Worm (Caenorhabditis elegans): ENCODE results near the gene F27E5.9.

F27E5.9 gene

DNA sequence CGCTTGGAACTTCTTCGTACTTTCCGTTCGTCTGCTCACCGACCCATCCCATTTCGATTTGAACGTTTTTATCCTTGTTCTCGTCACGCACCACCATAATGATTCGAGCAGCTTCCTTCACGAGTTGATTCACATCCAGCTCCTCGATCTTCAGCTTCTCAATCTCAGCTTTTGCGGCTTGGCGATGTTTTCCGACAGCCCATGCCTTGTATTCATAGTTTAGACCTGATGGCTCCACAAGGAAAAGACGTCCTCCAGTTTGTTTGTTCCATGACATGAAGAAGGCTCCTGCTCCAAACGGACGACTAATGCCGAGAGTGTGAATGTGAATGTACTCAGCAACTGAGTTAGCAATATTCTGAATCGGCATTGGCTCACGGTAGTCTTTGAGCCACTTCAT lies 35.7 kb upstream of the F27E5.9 start:
- TF ChIP-seq sptf-1 (tag; optimal IDR thresholded peaks at IDR 0.05): no peak
- no peak for TF ChIP-seq ceh-43 (GFP tag; optimal IDR thresholded peaks at IDR 0.05)

- peak; percentile 37 for TF ChIP-seq lsy-2 (tag; optimal IDR thresholded peaks at IDR 0.05)
- TF ChIP-seq sptf-1 (tag; optimal IDR thresholded peaks at IDR 0.05): no peak
- TF ChIP-seq hlh-1 (tag; optimal IDR thresholded peaks at IDR 0.05): peak; percentile 13
- no peak for TF ChIP-seq mls-2 (tag; optimal IDR thresholded peaks at IDR 0.05)
- no peak for TF ChIP-seq elt-3 (tag; optimal IDR thresholded peaks at IDR 0.05)
- TF ChIP-seq lin-32 (GFP tag; optimal IDR thresholded peaks at IDR 0.05): no peak
- no peak for TF ChIP-seq M03D4.4 (tag; optimal IDR thresholded peaks at IDR 0.05)
- TF ChIP-seq flh-1 (GFP tag; optimal IDR thresholded peaks at IDR 0.05): no peak
- TF ChIP-seq pha-4 (tag; optimal IDR thresholded peaks at IDR 0.05): peak; percentile 30
- TF ChIP-seq mep-1 (tag; optimal IDR thresholded peaks at IDR 0.05): peak; percentile 43
- no peak for TF ChIP-seq cnd-1 (tag; optimal IDR thresholded peaks at IDR 0.05)
These were observed 34.9 kb upstream of the F27E5.9 start, which contains the start of the genes pas-7 and puf-12 for ce11 chrII:10099804-10100360. Gene pas-7, minus strand, starts transcription at chrII:10099854. Gene puf-12, plus strand, starts transcription at chrII:10100310.

- TF ChIP-seq flh-1 (GFP tag; optimal IDR thresholded peaks at IDR 0.05): no peak
- TF ChIP-seq drap-1 (GFP tag; optimal IDR thresholded peaks at IDR 0.05): no peak
- TF ChIP-seq ceh-43 (GFP tag; optimal IDR thresholded peaks at IDR 0.05): no peak
- no peak for TF ChIP-seq ces-1 (GFP tag; optimal IDR thresholded peaks at IDR 0.05)
- no peak for TF ChIP-seq elt-3 (tag; optimal IDR thresholded peaks at IDR 0.05)
- TF ChIP-seq zip-8 (tag; optimal IDR thresholded peaks at IDR 0.05): peak; percentile 97
These were observed 31.5 kb upstream of the F27E5.9 start for ce11 chrII:10103212-10103611.

- TF ChIP-seq M03D4.4 (tag; optimal IDR thresholded peaks at IDR 0.05) (no peak), mls-2 (tag; optimal IDR thresholded peaks at IDR 0.05) (no peak), nhr-237 (tag; optimal IDR thresholded peaks at IDR 0.05) (no peak), lin-32 (GFP tag; optimal IDR thresholded peaks at IDR 0.05) (no peak), unc-62 (GFP tag; optimal IDR thresholded peaks at IDR 0.05) (no peak), snpc-4 (tag; optimal IDR thresholded peaks at IDR 0.05) (no peak), ceh-43 (GFP tag; optimal IDR thresholded peaks at IDR 0.05) (no peak), ceh-39 (tag; optimal IDR thresholded peaks at IDR 0.05) (no peak), tbx-8 (GFP tag; optimal IDR thresholded peaks at IDR 0.05) (no peak), zip-8 (tag; optimal IDR thresholded peaks at IDR 0.05) (no peak), blmp-1 (tag; optimal IDR thresholded peaks at IDR 0.05) (no peak), flh-1 (GFP tag; optimal IDR thresholded peaks at IDR 0.05) (no peak), ceh-83 (GFP tag; optimal IDR thresholded peaks at IDR 0.05) (no peak), nhr-2 (tag; optimal IDR thresholded peaks at IDR 0.05) (no peak), ham-2 (GFP tag; optimal IDR thresholded peaks at IDR 0.05) (no peak), ztf-11 (tag; optimal IDR thresholded peaks at IDR 0.05) (no peak), ces-1 (GFP tag; optimal IDR thresholded peaks at IDR 0.05) (no peak)
These were observed 29.1 kb upstream of the F27E5.9 start, which contains the start of gene ZK945.4 for ce11 chrII:10105604-10106003. Gene ZK945.4, minus strand, starts transcription at chrII:10105704.

DNA sequence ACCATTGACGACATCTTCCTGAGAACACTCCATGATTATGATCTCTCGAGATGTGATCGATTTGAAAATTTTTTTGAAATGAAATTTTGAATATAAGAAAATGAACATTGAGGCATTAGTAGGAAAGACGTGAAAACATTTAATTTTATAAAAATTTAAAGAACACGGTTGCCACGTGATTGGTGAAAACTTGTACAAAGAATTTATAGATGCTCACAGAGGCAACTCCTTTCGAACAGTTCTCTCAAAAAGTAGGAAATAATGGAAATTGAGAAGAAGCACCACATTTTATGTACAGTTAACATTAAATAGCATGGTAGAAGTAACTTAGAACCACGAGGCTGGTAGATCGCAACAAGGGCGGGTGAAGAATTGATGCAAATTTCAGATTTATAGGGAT lies 27.9 kb upstream of the F27E5.9 start, which contains the start of gene ZK945.6:
Gene ZK945.6 (minus strand): TSS at position 101 of the 400 bp plus-strand sequence.
- TF ChIP-seq pha-4 (tag; optimal IDR thresholded peaks at IDR 0.05) (no peak), bed-3 (GFP tag; optimal IDR thresholded peaks at IDR 0.05) (no peak), ceh-43 (GFP tag; optimal IDR thresholded peaks at IDR 0.05) (no peak), nhr-2 (tag; optimal IDR thresholded peaks at IDR 0.05) (no peak), ceh-83 (GFP tag; optimal IDR thresholded peaks at IDR 0.05) (no peak), lsy-2 (tag; optimal IDR thresholded peaks at IDR 0.05) (no peak), drap-1 (GFP tag; optimal IDR thresholded peaks at IDR 0.05) (no peak)

ce11 chrII:10108377-10108776 lies 26.4 kb upstream of the F27E5.9 start, which contains the start of the genes ZK945.7 and ZK945.8:
Gene ZK945.7, minus strand, starts transcription at chrII:10108477.
Gene ZK945.8, plus strand, starts transcription at chrII:10108651.
- TF ChIP-seq lin-13 (tag; optimal IDR thresholded peaks at IDR 0.05) (no peak), ceh-43 (GFP tag; optimal IDR thresholded peaks at IDR 0.05) (no peak), ham-2 (GFP tag; optimal IDR thresholded peaks at IDR 0.05) (no peak), mep-1 (tag; optimal IDR thresholded peaks at IDR 0.05) (no peak), ceh-83 (GFP tag; optimal IDR thresholded peaks at IDR 0.05) (no peak), cnd-1 (tag; optimal IDR thresholded peaks at IDR 0.05) (no peak), drap-1 (GFP tag; optimal IDR thresholded peaks at IDR 0.05) (no peak), sem-2 (GFP tag; optimal IDR thresholded peaks at IDR 0.05) (no peak), unc-120 (tag; optimal IDR thresholded peaks at IDR 0.05; ENCODE audit: poor library complexity, severe bottlenecking) (no peak), nhr-76 (tag; optimal IDR thresholded peaks at IDR 0.05) (no peak), snpc-4 (tag; optimal IDR thresholded peaks at IDR 0.05) (no peak), nhr-12 (tag; optimal IDR thresholded peaks at IDR 0.05) (no peak), tbx-8 (GFP tag; optimal IDR thresholded peaks at IDR 0.05) (no peak), nhr-28 (tag; optimal IDR thresholded peaks at IDR 0.05) (no peak), nhr-237 (tag; optimal IDR thresholded peaks at IDR 0.05) (no peak), mls-2 (tag; optimal IDR thresholded peaks at IDR 0.05) (no peak)
